Worm (Caenorhabditis elegans) whole organism, L4/young adult: ENCODE data around the gene EGAP5.1.

Source experiments
- W03F9.2 ChIP-seq: fragments of 150-350 bp; optimal IDR thresholded peaks from 2 replicates; lab custom pipeline; 2014; ENCODE audit warnings: missing biosample characterization, missing genetic modification characterization
- him-1 ChIP-seq: sonication (generic microtip); optimal IDR thresholded peaks from 2 replicates; lab custom pipeline; 2016; ENCODE audit warnings: missing genotype, missing genetic modification reagents, missing genetic modification characterization, missing compliant biosample characterization

DNA sequence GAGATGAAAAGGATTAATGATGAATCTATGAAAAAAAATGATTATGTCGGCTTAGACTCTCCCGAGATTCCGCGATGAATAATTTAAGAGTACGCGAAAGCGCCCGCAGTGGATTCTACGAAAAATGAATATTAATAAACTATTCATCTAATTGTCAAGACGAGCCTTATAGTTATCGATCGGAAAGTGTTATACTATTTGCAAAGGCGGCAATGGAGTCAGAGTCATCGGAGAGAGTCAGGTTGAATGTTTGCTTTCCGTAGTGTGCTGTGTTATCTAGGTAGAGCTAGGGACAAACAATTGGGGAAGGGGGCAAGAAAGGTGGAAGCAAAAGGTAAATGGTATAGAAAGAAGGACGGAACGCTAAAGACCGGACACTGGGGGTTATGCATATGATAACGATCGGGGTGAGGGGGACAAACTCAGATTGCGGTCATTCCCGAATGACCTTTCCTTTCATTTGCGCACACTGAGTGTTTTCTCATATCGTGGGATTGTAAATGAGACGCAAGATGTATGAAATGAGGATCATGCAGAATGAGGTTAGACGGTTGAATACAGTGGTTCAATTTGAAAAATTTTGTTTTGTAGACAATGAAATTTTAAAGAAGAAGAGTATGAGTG, 40.0 kb upstream of the EGAP5.1 start:
- TF ChIP-seq him-1 (tag; lab: Kevin White, UChicago) (no peak), W03F9.2 (tag; lab: Kevin White, UChicago) (no peak)
